Fruit fly (Drosophila melanogaster) whole organism, embryonic: ENCODE measurements around the gene CG31495.

Source experiments
- CG11093 ChIP-seq: fragments of 200-800 bp; sonication (Bioruptor generic); IDR thresholded peaks from 3 replicates; pipeline ENCODE4 v1.3.6; 2022; ENCODE audit warnings: missing biosample characterization, missing genetic modification characterization
- CG11398 ChIP-seq: fragments of 200-800 bp; sonication (Bioruptor generic); optimal IDR thresholded peaks from 2 replicates; lab custom pipeline; 2016; ENCODE audit warnings: missing biosample characterization, missing genetic modification characterization
- CG11504 ChIP-seq: fragments of 200-800 bp; sonication (Bioruptor generic); optimal IDR thresholded peaks from 3 replicates; lab custom pipeline; 2019; ENCODE audit warnings: missing biosample characterization, mild to moderate bottlenecking, missing genetic modification characterization, moderate library complexity
- CG11723 ChIP-seq: fragments of 200-800 bp; sonication (Bioruptor generic); optimal IDR thresholded peaks from 2 replicates; lab custom pipeline; 2017; ENCODE audit warnings: missing biosample characterization, mild to moderate bottlenecking, missing genetic modification characterization
- CG12236 ChIP-seq: fragments of 200-800 bp; sonication (Bioruptor generic); optimal IDR thresholded peaks from 2 replicates; lab custom pipeline; 2016; ENCODE audit warnings: missing biosample characterization, missing genetic modification characterization
- CG14860 ChIP-seq: fragments of 200-800 bp; sonication (Bioruptor generic); IDR thresholded peaks from 3 replicates; pipeline ENCODE4 v1.3.6; 2022; ENCODE audit warnings: missing biosample characterization, missing genetic modification characterization; ENCODE audit not compliant: partially characterized antibody
- CG17186 ChIP-seq: fragments of 200-800 bp; sonication (Bioruptor generic); optimal IDR thresholded peaks from 3 replicates; lab custom pipeline; 2017; ENCODE audit warnings: missing biosample characterization, missing genetic modification reagents, missing genetic modification characterization
- CG2875 ChIP-seq: fragments of 200-800 bp; sonication (Bioruptor generic); optimal IDR thresholded peaks from 2 replicates; lab custom pipeline; 2017; ENCODE audit warnings: missing biosample characterization, mild to moderate bottlenecking, missing genetic modification characterization, missing genetic modification reagents
- CG2889 ChIP-seq: fragments of 200-800 bp; sonication (Bioruptor generic); IDR thresholded peaks from 3 replicates; pipeline ENCODE4 v1.3.6; 2022; ENCODE audit warnings: missing biosample characterization, missing genetic modification characterization
- CG3163 ChIP-seq: fragments of 200-800 bp; sonication (Bioruptor generic); optimal IDR thresholded peaks from 3 replicates; lab custom pipeline; 2016; ENCODE audit warnings: missing biosample characterization, missing genetic modification characterization
- CG32772 ChIP-seq: fragments of 200-800 bp; sonication (Bioruptor generic); IDR thresholded peaks from 2 replicates; pipeline ENCODE4 v1.3.6; 2022; ENCODE audit warnings: missing biosample characterization, missing genetic modification characterization
- CG5953 ChIP-seq: fragments of 200-800 bp; sonication (Bioruptor generic); IDR thresholded peaks from 2 replicates; pipeline ENCODE4 v1.3.6; 2022; ENCODE audit warnings: missing biosample characterization, missing genetic modification characterization
- CG6272 ChIP-seq: fragments of 200-800 bp; sonication (Bioruptor generic); IDR thresholded peaks from 2 replicates; pipeline ENCODE4 v1.3.6; 2022; ENCODE audit warnings: missing biosample characterization, missing genetic modification characterization
- CG8359 ChIP-seq: fragments of 200-800 bp; sonication (Bioruptor generic); optimal IDR thresholded peaks from 2 replicates; lab custom pipeline; 2017; ENCODE audit warnings: missing biosample characterization, mild to moderate bottlenecking, missing genetic modification characterization, borderline replicate concordance
- CG9609 ChIP-seq: fragments of 200-800 bp; sonication (Bioruptor generic); optimal IDR thresholded peaks from 3 replicates; lab custom pipeline; 2016; ENCODE audit warnings: missing biosample characterization, missing genetic modification characterization
- CHES-1-like ChIP-seq: fragments of 200-800 bp; sonication (Bioruptor generic); optimal IDR thresholded peaks from 2 replicates; lab custom pipeline; 2016; ENCODE audit warnings: missing biosample characterization, missing genetic modification characterization
- Dip3 ChIP-seq: fragments of 200-800 bp; sonication (Bioruptor generic); optimal IDR thresholded peaks from 3 replicates; lab custom pipeline; 2016; ENCODE audit warnings: missing biosample characterization, missing genetic modification characterization
- Elba2 ChIP-seq: fragments of 200-800 bp; sonication (Bioruptor generic); optimal IDR thresholded peaks from 3 replicates; lab custom pipeline; 2016; ENCODE audit warnings: missing biosample characterization, missing genetic modification characterization
- Jarid2 ChIP-seq: fragments of 200-800 bp; sonication (Bioruptor generic); optimal IDR thresholded peaks from 3 replicates; lab custom pipeline; 2017; ENCODE audit warnings: mild to moderate bottlenecking, missing biosample characterization, missing genetic modification reagents, missing genetic modification characterization
- MESR4 ChIP-seq: fragments of 200-800 bp; sonication (Bioruptor generic); optimal IDR thresholded peaks from 2 replicates; lab custom pipeline; 2018; ENCODE audit warnings: missing biosample characterization, mild to moderate bottlenecking, missing genetic modification characterization, moderate library complexity
- Mes4 ChIP-seq: fragments of 200-800 bp; sonication (Bioruptor generic); optimal IDR thresholded peaks from 2 replicates; lab custom pipeline; 2016; ENCODE audit warnings: missing biosample characterization, missing genetic modification characterization
- Neu2 ChIP-seq: fragments of 200-800 bp; sonication (Bioruptor generic); optimal IDR thresholded peaks from 3 replicates; lab custom pipeline; 2016; ENCODE audit warnings: missing biosample characterization, missing genetic modification characterization, borderline replicate concordance
- Oaz ChIP-seq: fragments of 200-800 bp; sonication (Bioruptor generic); IDR thresholded peaks from 2 replicates; pipeline ENCODE4 v1.3.6; 2022; ENCODE audit warnings: missing biosample characterization, missing genetic modification characterization
- PHDP ChIP-seq: fragments of 200-800 bp; sonication (Bioruptor generic); optimal IDR thresholded peaks from 3 replicates; lab custom pipeline; 2018; ENCODE audit warnings: missing biosample characterization, mild to moderate bottlenecking, missing genetic modification characterization, moderate library complexity
- Ravus ChIP-seq: fragments of 200-800 bp; sonication (Bioruptor generic); IDR thresholded peaks from 2 replicates; pipeline ENCODE4 v1.3.6; 2022; ENCODE audit warnings: missing biosample characterization, missing genetic modification characterization
- Rx ChIP-seq: fragments of 200-800 bp; sonication (Bioruptor generic); IDR thresholded peaks from 2 replicates; pipeline ENCODE4 v1.3.6; 2022; ENCODE audit warnings: missing biosample characterization, missing genetic modification characterization
- Usf ChIP-seq: fragments of 200-800 bp; sonication (Bioruptor generic); optimal IDR thresholded peaks from 2 replicates; lab custom pipeline; 2017; ENCODE audit warnings: missing genotype, missing biosample characterization, missing genetic modification characterization
- bcd ChIP-seq: fragments of 200-800 bp; sonication (Bioruptor generic); optimal IDR thresholded peaks from 2 replicates; lab custom pipeline; 2017; ENCODE audit warnings: missing biosample characterization, mild to moderate bottlenecking, missing genetic modification characterization
- chm ChIP-seq: fragments of 200-800 bp; sonication (Bioruptor generic); IDR thresholded peaks from 2 replicates; pipeline ENCODE4 v1.3.6; 2022; ENCODE audit warnings: missing biosample characterization, missing genetic modification characterization
- crol ChIP-seq: fragments of 200-800 bp; sonication (Bioruptor generic); IDR thresholded peaks from 2 replicates; pipeline ENCODE4 v1.3.6; 2022; ENCODE audit warnings: missing biosample characterization, missing genetic modification characterization
- disco-r ChIP-seq: fragments of 200-800 bp; sonication (Bioruptor generic); optimal IDR thresholded peaks from 2 replicates; lab custom pipeline; 2016; ENCODE audit warnings: missing biosample characterization, missing genetic modification characterization
- emc ChIP-seq: fragments of 200-800 bp; sonication (Bioruptor generic); optimal IDR thresholded peaks from 2 replicates; lab custom pipeline; 2016; ENCODE audit warnings: missing biosample characterization, missing genetic modification characterization
- fd96Cb ChIP-seq: fragments of 200-800 bp; sonication (Bioruptor generic); optimal IDR thresholded peaks from 2 replicates; lab custom pipeline; 2018; ENCODE audit warnings: missing biosample characterization, mild to moderate bottlenecking, missing genetic modification characterization, moderate library complexity
- grau ChIP-seq: fragments of 200-800 bp; optimal IDR thresholded peaks from 3 replicates; lab custom pipeline; 2019; ENCODE audit warnings: missing biosample characterization, mild to moderate bottlenecking, missing genetic modification characterization, moderate library complexity
- grn ChIP-seq: fragments of 200-800 bp; sonication (Bioruptor generic); optimal IDR thresholded peaks from 3 replicates; lab custom pipeline; 2017; ENCODE audit warnings: missing biosample characterization, missing genetic modification characterization
- h ChIP-seq: fragments of >200 bp; optimal IDR thresholded peaks from 2 replicates; lab custom pipeline; 2017
- ham ChIP-seq: fragments of 200-800 bp; sonication (Bioruptor generic); IDR thresholded peaks from 2 replicates; pipeline ENCODE4 v1.3.6; 2022; ENCODE audit warnings: missing biosample characterization, missing genetic modification characterization
- hbn ChIP-seq: fragments of 200-800 bp; sonication (Bioruptor generic); IDR thresholded peaks from 2 replicates; pipeline ENCODE4 v1.3.6; 2022; ENCODE audit warnings: missing biosample characterization, missing genetic modification characterization; ENCODE audit not compliant: partially characterized antibody
- lbe ChIP-seq: fragments of 200-800 bp; sonication (Bioruptor generic); optimal IDR thresholded peaks from 2 replicates; lab custom pipeline; 2016; ENCODE audit warnings: missing biosample characterization, mild to moderate bottlenecking, missing genetic modification characterization
- lmd ChIP-seq: fragments of 200-800 bp; sonication (Bioruptor generic); IDR thresholded peaks from 2 replicates; pipeline ENCODE4 v1.3.6; 2022; ENCODE audit warnings: missing biosample characterization, missing genetic modification characterization
- lola ChIP-seq, 3 experiments: fragments of >200 bp in 2 of 3; fragments of 200-800 bp in 1 of 3; sonication (Bioruptor generic) in 1 of 3; optimal IDR thresholded peaks; 2 replicates each; lab custom pipeline; 2017 to 2019; ENCODE audit warnings: missing biosample characterization in 3 of 3, missing genetic modification characterization in 3 of 3, mild to moderate bottlenecking in 1 of 3, moderate library complexity in 1 of 3
- luna ChIP-seq: fragments of 200-800 bp; sonication (Bioruptor generic); optimal IDR thresholded peaks from 2 replicates; lab custom pipeline; 2016; ENCODE audit warnings: missing biosample characterization, missing genetic modification characterization
- p53 ChIP-seq: fragments of 200-800 bp; sonication (Bioruptor generic); optimal IDR thresholded peaks from 2 replicates; lab custom pipeline; 2016; ENCODE audit warnings: missing biosample characterization, missing genetic modification characterization
- pros ChIP-seq: fragments of 200-800 bp; sonication (Bioruptor generic); optimal IDR thresholded peaks from 3 replicates; lab custom pipeline; 2019; ENCODE audit warnings: missing biosample characterization, mild to moderate bottlenecking, missing genetic modification characterization, moderate library complexity
- so ChIP-seq: fragments of 200-800 bp; sonication (Bioruptor generic); IDR thresholded peaks from 3 replicates; pipeline ENCODE4 v1.3.6; 2022; ENCODE audit warnings: missing biosample characterization, missing genetic modification characterization
- sr ChIP-seq: fragments of 200-800 bp; sonication (Bioruptor generic); IDR thresholded peaks from 3 replicates; pipeline ENCODE4 v1.3.6; 2022; ENCODE audit warnings: missing biosample characterization, missing genetic modification characterization
- tap ChIP-seq: fragments of 200-800 bp; optimal IDR thresholded peaks from 3 replicates; lab custom pipeline; 2019; ENCODE audit warnings: missing biosample characterization, mild to moderate bottlenecking, missing genetic modification characterization, moderate library complexity
- trh ChIP-seq: fragments of 200-800 bp; sonication (Bioruptor generic); optimal IDR thresholded peaks from 2 replicates; lab custom pipeline; 2016; ENCODE audit warnings: missing biosample characterization, missing genetic modification characterization
- unc-4 ChIP-seq: fragments of 200-800 bp; sonication (Bioruptor generic); IDR thresholded peaks from 2 replicates; pipeline ENCODE4 v1.3.6; 2022; ENCODE audit warnings: missing biosample characterization, missing genetic modification characterization; ENCODE audit not compliant: partially characterized antibody
- unpg ChIP-seq: fragments of 200-800 bp; sonication (Bioruptor generic); optimal IDR thresholded peaks from 3 replicates; lab custom pipeline; 2018; ENCODE audit warnings: missing biosample characterization, mild to moderate bottlenecking, missing genetic modification characterization, moderate library complexity

The CG31495 gene

dm6 chr3R:13817480-13818305 is 22.0 kb downstream of the CG31495 start (continued):
- TF ChIP-seq CG2889 (GFP tag; lab: Robert Waterston, UW) (no peak), Mes4 (no peak), CG11398 (GFP tag; lab: Kevin White, UChicago) (peak; percentile 23), hbn (GFP tag; lab: Robert Waterston, UW) (no peak), Dip3 (GFP tag; lab: Kevin White, UChicago) (no peak), Ravus (no peak), Oaz (no peak), CG11093 (GFP tag; lab: Robert Waterston, UW) (peak; percentile 61; the same call in 2 of the 3 replicates), Usf (peak; percentile 7), CG3163 (GFP tag; lab: Kevin White, UChicago) (no peak), CG12236 (GFP tag; lab: Kevin White, UChicago) (peak; percentile 37), bcd (GFP tag; lab: Kevin White, UChicago) (peak; percentile 33), grn (GFP tag; lab: Kevin White, UChicago) (no peak), CG14860 (GFP tag; lab: Robert Waterston, UW) (no peak), Jarid2 (GFP tag; lab: Kevin White, UChicago) (no peak), crol (no peak), Elba2 (GFP tag; lab: Kevin White, UChicago) (no peak), CG8359 (GFP tag; lab: Kevin White, UChicago) (no peak), grau (tag; lab: Kevin White, UChicago) (peak; percentile 72), lmd (GFP tag; lab: Robert Waterston, UW) (peak; percentile 69), MESR4 (GFP tag; lab: Kevin White, UChicago) (no peak), CHES-1-like (GFP tag; lab: Kevin White, UChicago) (peak; percentile 5), CG11504 (tag; lab: Kevin White, UChicago) (peak; percentile 82), disco-r (GFP tag; lab: Kevin White, UChicago) (no peak), luna (GFP tag; lab: Kevin White, UChicago) (no peak), unpg (GFP tag; lab: Kevin White, UChicago) (peak; percentile 79), CG2875 (GFP tag; lab: Kevin White, UChicago) (peak; percentile 63), lola (GFP tag; optimal IDR thresholded peaks at IDR 0.05; lab: Kevin White, UChicago) (peak in 1 of 3 experiments; percentile 71), CG17186 (GFP tag; lab: Kevin White, UChicago) (peak; percentile 10), CG9609 (GFP tag; lab: Kevin White, UChicago) (no peak), emc (GFP tag; lab: Kevin White, UChicago) (no peak), ham (no peak), sr (GFP tag; lab: Robert Waterston, UW) (no peak), Rx (no peak), trh (no peak), CG5953 (GFP tag; lab: Robert Waterston, UW) (peak; percentile 41), CG6272 (GFP tag; lab: Robert Waterston, UW) (peak; percentile 36; the same call in 1 of the 2 replicates), fd96Cb (tag; lab: Kevin White, UChicago) (peak; percentile 77), h (lab: Kevin White, UChicago) (no peak), Neu2 (GFP tag; lab: Kevin White, UChicago) (no peak), lbe (GFP tag; lab: Kevin White, UChicago) (no peak), CG11723 (GFP tag; lab: Kevin White, UChicago) (peak; percentile 56), p53 (no peak), tap (tag; lab: Kevin White, UChicago) (peak; percentile 45), chm (GFP tag; lab: Robert Waterston, UW) (peak; percentile 58; the same call in 1 of the 2 replicates), PHDP (peak; percentile 61), so (GFP tag; lab: Robert Waterston, UW) (0 out of 3 replicates have a peak, but pooled peaks have one; percentile 9), pros (peak; percentile 87), unc-4 (GFP tag; lab: Robert Waterston, UW) (no peak), CG32772 (GFP tag; lab: Robert Waterston, UW) (peak; percentile 59)
